Worm (Caenorhabditis elegans) whole organism, late embryonic: ENCODE results near the gene fbxa-96.

Experiments
- fkh-10 ChIP-seq: fragments of 150-350 bp; optimal IDR thresholded peaks from 2 replicates; lab custom pipeline; 2014; ENCODE audit warnings: missing biosample characterization, missing genetic modification reagents, missing genetic modification characterization
- hlh-30 ChIP-seq: sonication (generic microtip); optimal IDR thresholded peaks from 2 replicates; lab custom pipeline; 2017; ENCODE audit warnings: antibody characterized with exemption, missing genetic modification characterization, missing compliant biosample characterization; ENCODE audit not compliant: insufficient read depth
- tbx-7 ChIP-seq: sonication (generic microtip); optimal IDR thresholded peaks from 2 replicates; lab custom pipeline; 2016; ENCODE audit warnings: missing genotype, missing genetic modification characterization, missing compliant biosample characterization
- unc-3 ChIP-seq, 2 experiments: fragments of 200-800 bp in 1 of 2; sonication (Bioruptor generic) in 1 of 2; sonication (generic microtip) in 1 of 2; conservative IDR thresholded peaks in 1 of 2; optimal IDR thresholded peaks in 1 of 2; 2 replicates each; pipeline versions ENCODE4 v1.3.6 to Lab custom; 2016 to 2022; ENCODE audit warnings: missing compliant biosample characterization in 2 of 2, missing genetic modification characterization in 2 of 2, missing genetic modification reagents in 1 of 2

ce11 chrX:15069242-15069641, 9.0 kb upstream of the fbxa-96 start, which contains the start of gene mam-6:
- TF ChIP-seq fkh-10 (no peak), hlh-30 (no peak), tbx-7 (no peak), unc-3 (GFP tag; conservative IDR thresholded peaks at IDR 0.05; lab: Robert Waterston, UW) (no peak), unc-3 (tag; optimal IDR thresholded peaks at IDR 0.05; lab: Kevin White, UChicago) (no peak)
